Worm (Caenorhabditis elegans): ENCODE measurements around the gene Y43F8B.10.

Gene Y43F8B.10

ce11 chrV:19473842-19474514, at the start of gene Y43F8B.10:
TSS of gene Y43F8B.10 (plus strand) at chrV:19474464.
- TF ChIP-seq lag-1 (GFP tag; IDR thresholded peaks at IDR 0.05) (no peak), egrh-3 (GFP tag; IDR thresholded peaks at IDR 0.05) (peak; percentile 16; the same call in 1 of the 2 replicates), ztf-6 (GFP tag; IDR thresholded peaks at IDR 0.05) (no peak), Y53G8AR.9 (GFP tag; conservative IDR thresholded peaks at IDR 0.05) (no peak), C06A6.2 (GFP tag; conservative IDR thresholded peaks at IDR 0.05) (no peak), hmg-1.2 (GFP tag; IDR thresholded peaks at IDR 0.05) (no peak), rec-8 (tag; optimal IDR thresholded peaks at IDR 0.05) (no peak)

- 0 out of 2 replicates have a peak, but pooled peaks have one; percentile 26 for TF ChIP-seq lin-26 (GFP tag; IDR thresholded peaks at IDR 0.05)
- no peak for TF ChIP-seq lin-35 (GFP tag; optimal IDR thresholded peaks at IDR 0.05)
- TF ChIP-seq zim-3 (tag; optimal IDR thresholded peaks at IDR 0.05), result peak; percentile 0
- TF ChIP-seq dox-1 (GFP tag; IDR thresholded peaks at IDR 0.05), result no peak
Observed at ce11 chrV:19428097-19428496, 46.2 kb upstream of the Y43F8B.10 start.

- no peak for TF ChIP-seq B0336.3 (GFP tag; IDR thresholded peaks at IDR 0.05)
- TF ChIP-seq pbrm-1 (GFP tag; IDR thresholded peaks at IDR 0.05), result no peak
- no peak for TF ChIP-seq attf-5 (GFP tag; optimal IDR thresholded peaks at IDR 0.05)
- TF ChIP-seq cebp-2 (GFP tag; IDR thresholded peaks at IDR 0.05), result no peak
- no peak for TF ChIP-seq ztf-3 (GFP tag; optimal IDR thresholded peaks at IDR 0.05)
- no peak for TF ChIP-seq dpl-1 (GFP tag; optimal IDR thresholded peaks at IDR 0.05)
- TF ChIP-seq ZK185.1 (tag; optimal IDR thresholded peaks at IDR 0.05; ENCODE audit: poor library complexity, severe bottlenecking), result no peak
- no peak for TF ChIP-seq somi-1 (GFP tag; optimal IDR thresholded peaks at IDR 0.05)
- no peak for TF ChIP-seq ztf-22 (GFP tag; optimal IDR thresholded peaks at IDR 0.05)
- TF ChIP-seq cebp-1 (GFP tag; IDR thresholded peaks at IDR 0.05), result no peak
- no peak for TF ChIP-seq cebp-1 (tag; optimal IDR thresholded peaks at IDR 0.05)
Observed at ce11 chrV:19428936-19429335, 45.3 kb upstream of the Y43F8B.10 start.

DNA sequence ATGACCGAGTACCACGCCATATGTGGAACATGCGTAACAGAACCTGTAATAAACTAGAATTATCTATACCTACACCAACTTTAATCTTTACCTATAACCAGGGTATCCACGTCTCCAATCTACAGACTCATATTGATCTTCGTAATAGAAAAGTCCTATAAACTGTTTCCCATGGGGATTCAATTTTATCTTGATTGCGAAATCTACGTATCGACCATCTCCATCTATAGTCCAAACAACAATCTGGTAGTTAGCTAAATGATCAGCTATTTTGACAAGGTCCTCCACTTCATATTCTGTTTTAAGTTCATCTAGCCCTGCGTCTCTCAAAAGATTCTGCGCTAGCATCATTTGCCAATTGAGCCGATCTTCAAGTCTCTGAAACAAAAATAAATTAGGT, 44.7 kb upstream of the Y43F8B.10 start:
- TF ChIP-seq attf-5 (GFP tag; optimal IDR thresholded peaks at IDR 0.05) (no peak), ekl-4 (GFP tag; IDR thresholded peaks at IDR 0.05) (no peak), fkh-3 (tag; optimal IDR thresholded peaks at IDR 0.05) (no peak)

- TF ChIP-seq sea-2 (GFP tag; IDR thresholded peaks at IDR 0.05) (peak; percentile 67; the same call in 1 of the 2 replicates), K11D2.4 (GFP tag; IDR thresholded peaks at IDR 0.05) (no peak), C17E4.6 (GFP tag; IDR thresholded peaks at IDR 0.05) (0 out of 2 replicates have a peak, but pooled peaks have one; percentile 10), ama-1 (optimal IDR thresholded peaks at IDR 0.05) (no peak), ama-1 (GFP tag; optimal IDR thresholded peaks at IDR 0.05) (no peak), attf-3 (GFP tag; conservative IDR thresholded peaks at IDR 0.05) (peak; percentile 34; the same call in 1 of the 2 replicates), lin-26 (GFP tag; IDR thresholded peaks at IDR 0.05) (0 out of 2 replicates have a peak, but pooled peaks have one; percentile 44), madf-3 (GFP tag; IDR thresholded peaks at IDR 0.05) (0 out of 2 replicates have a peak, but pooled peaks have one; percentile 35), rec-8 (tag; optimal IDR thresholded peaks at IDR 0.05) (no peak), B0261.1 (tag; optimal IDR thresholded peaks at IDR 0.05) (no peak), snpc-3.4 (tag; optimal IDR thresholded peaks at IDR 0.05) (no peak), sdz-38 (tag; optimal IDR thresholded peaks at IDR 0.05) (no peak), B0019.2 (GFP tag; conservative IDR thresholded peaks at IDR 0.05) (no peak), zim-3 (tag; optimal IDR thresholded peaks at IDR 0.05) (peak; percentile 52), ztf-28 (GFP tag; IDR thresholded peaks at IDR 0.05) (no peak), gei-17 (GFP tag; optimal IDR thresholded peaks at IDR 0.05) (no peak), him-1 (tag; optimal IDR thresholded peaks at IDR 0.05) (no peak), F49E8.2 (tag; optimal IDR thresholded peaks at IDR 0.05; ENCODE audit: insufficient read depth) (no peak), ztf-25 (GFP tag; IDR thresholded peaks at IDR 0.05) (no peak), hmg-1.2 (GFP tag; IDR thresholded peaks at IDR 0.05) (peak; percentile 28; the same call in 1 of the 2 replicates), nfyb-1 (GFP tag; IDR thresholded peaks at IDR 0.05) (no peak), B0336.3 (GFP tag; IDR thresholded peaks at IDR 0.05) (no peak)
Observed at ce11 chrV:19430351-19430913, 43.8 kb upstream of the Y43F8B.10 start.
